Worm (Caenorhabditis elegans): Measurements from ENCODE around the gene kel-10.
"Not testable (repeated sequence)": the region's sequence is repeated elsewhere in the genome, so short reads cannot be mapped to it uniquely, and the experiment has no call there.

DNA sequence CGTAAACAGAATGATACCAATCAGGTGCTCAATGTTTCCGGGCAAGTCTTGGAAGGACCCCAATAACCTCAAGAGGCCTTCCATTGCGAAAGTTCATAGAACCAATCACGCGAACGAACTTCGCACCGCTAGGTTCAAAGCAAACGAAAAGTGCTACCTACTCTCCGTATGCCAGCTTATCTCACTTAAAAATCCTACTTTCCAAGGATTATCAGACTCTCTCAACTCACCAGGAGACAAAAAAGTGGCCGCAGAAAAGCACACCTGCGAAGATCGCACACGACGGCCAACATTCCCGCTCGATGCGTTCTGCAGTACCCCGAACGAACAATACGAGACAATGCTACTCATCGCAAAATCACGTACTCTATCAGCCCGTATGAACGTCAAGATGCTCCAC lies 47.9 kb downstream of the kel-10 start, which contains the start of gene T16G12.12:
- not testable (repeated sequence) for TF ChIP-seq nhr-12 (tag; optimal IDR thresholded peaks at IDR 0.05); elt-3 (tag; optimal IDR thresholded peaks at IDR 0.05); mep-1 (tag; optimal IDR thresholded peaks at IDR 0.05); snpc-4 (tag; optimal IDR thresholded peaks at IDR 0.05); lin-32 (GFP tag; optimal IDR thresholded peaks at IDR 0.05); pha-4 (tag; optimal IDR thresholded peaks at IDR 0.05); unc-62 (GFP tag; optimal IDR thresholded peaks at IDR 0.05); unc-120 (tag; optimal IDR thresholded peaks at IDR 0.05; ENCODE audit: poor library complexity, severe bottlenecking); elt-1 (tag; optimal IDR thresholded peaks at IDR 0.05; ENCODE audit: borderline replicate concordance, insufficient read depth); lin-13 (tag; optimal IDR thresholded peaks at IDR 0.05); lsy-2 (tag; optimal IDR thresholded peaks at IDR 0.05); M03D4.4 (tag; optimal IDR thresholded peaks at IDR 0.05)

All from whole organism, mixed stage, embryonic.